Worm (Caenorhabditis elegans) whole organism, mixed stage, embryonic: ENCODE results near the gene fbxa-66.

Experiments used
- blmp-1 ChIP-seq: fragments of 150-350 bp; optimal IDR thresholded peaks from 2 replicates; lab custom pipeline; 2014; ENCODE audit warnings: missing biosample characterization, missing genetic modification characterization
- drap-1 ChIP-seq: fragments of 200-800 bp; sonication (Bioruptor generic); optimal IDR thresholded peaks from 3 replicates; lab custom pipeline; 2018; ENCODE audit warnings: mild to moderate bottlenecking, missing genetic modification characterization, missing compliant biosample characterization
- elt-3 ChIP-seq: fragments of 150-350 bp; optimal IDR thresholded peaks from 2 replicates; lab custom pipeline; 2014; ENCODE audit warnings: missing biosample characterization, missing genetic modification characterization
- flh-1 ChIP-seq: fragments of 200-800 bp; sonication (Bioruptor generic); optimal IDR thresholded peaks from 2 replicates; lab custom pipeline; 2018; ENCODE audit warnings: mild to moderate bottlenecking, missing genetic modification characterization, moderate library complexity, missing compliant biosample characterization
- hlh-1 ChIP-seq: fragments of 150-350 bp; optimal IDR thresholded peaks from 2 replicates; lab custom pipeline; 2014; ENCODE audit warnings: missing biosample characterization, missing genetic modification reagents, missing genetic modification characterization
- lin-13 ChIP-seq: fragments of 150-350 bp; optimal IDR thresholded peaks from 2 replicates; lab custom pipeline; 2014; ENCODE audit warnings: missing biosample characterization, missing genetic modification characterization
- nhr-12 ChIP-seq: fragments of 150-350 bp; optimal IDR thresholded peaks from 2 replicates; lab custom pipeline; 2014; ENCODE audit warnings: missing biosample characterization, missing genetic modification characterization
- nhr-237 ChIP-seq: fragments of 150-350 bp; optimal IDR thresholded peaks from 2 replicates; lab custom pipeline; 2014; ENCODE audit warnings: missing biosample characterization, missing genetic modification characterization
- nhr-28 ChIP-seq: fragments of 150-350 bp; optimal IDR thresholded peaks from 2 replicates; lab custom pipeline; 2014; ENCODE audit warnings: missing biosample characterization, missing genetic modification characterization
- pha-4 ChIP-seq: fragments of 150-350 bp; optimal IDR thresholded peaks from 2 replicates; lab custom pipeline; 2018; ENCODE audit warnings: missing biosample characterization, missing genetic modification reagents, missing genetic modification characterization
- snpc-4 ChIP-seq: fragments of 150-350 bp; optimal IDR thresholded peaks from 2 replicates; lab custom pipeline; 2014; ENCODE audit warnings: missing biosample characterization, missing genetic modification characterization
- tbx-8 ChIP-seq: fragments of 200-800 bp; sonication (Bioruptor generic); optimal IDR thresholded peaks from 2 replicates; lab custom pipeline; 2018; ENCODE audit warnings: mild to moderate bottlenecking, missing genetic modification characterization, moderate library complexity, missing compliant biosample characterization
- ztf-11 ChIP-seq: fragments of 150-350 bp; optimal IDR thresholded peaks from 2 replicates; lab custom pipeline; 2014; ENCODE audit warnings: missing biosample characterization, missing genetic modification characterization

ce11 chrIII:2308026-2308425 lies 5.8 kb downstream of the fbxa-66 start, which contains the start of the genes fbxa-1 and Y54F10BM.20:
- TF ChIP-seq nhr-28 (tag; lab: Kevin White, UChicago) = no peak
- no peak for TF ChIP-seq tbx-8 (GFP tag; lab: Kevin White, UChicago)
- TF ChIP-seq elt-3 (tag; lab: Kevin White, UChicago) = no peak
- TF ChIP-seq ztf-11 = no peak
- no peak for TF ChIP-seq snpc-4 (tag; lab: Kevin White, UChicago)
- TF ChIP-seq lin-13 (tag; lab: Kevin White, UChicago) = no peak
- TF ChIP-seq nhr-237 (tag; lab: Kevin White, UChicago) = no peak
- TF ChIP-seq hlh-1 (tag; lab: Kevin White, UChicago) = no peak
- TF ChIP-seq drap-1 (GFP tag; lab: Kevin White, UChicago) = no peak
- no peak for TF ChIP-seq flh-1
- no peak for TF ChIP-seq nhr-12
- no peak for TF ChIP-seq blmp-1 (tag; lab: Kevin White, UChicago)
- no peak for TF ChIP-seq pha-4 (tag; lab: Kevin White, UChicago)
